Fruit fly (Drosophila melanogaster): Measurements from ENCODE around the gene Pi3K92E.

The Pi3K92E gene

DNA sequence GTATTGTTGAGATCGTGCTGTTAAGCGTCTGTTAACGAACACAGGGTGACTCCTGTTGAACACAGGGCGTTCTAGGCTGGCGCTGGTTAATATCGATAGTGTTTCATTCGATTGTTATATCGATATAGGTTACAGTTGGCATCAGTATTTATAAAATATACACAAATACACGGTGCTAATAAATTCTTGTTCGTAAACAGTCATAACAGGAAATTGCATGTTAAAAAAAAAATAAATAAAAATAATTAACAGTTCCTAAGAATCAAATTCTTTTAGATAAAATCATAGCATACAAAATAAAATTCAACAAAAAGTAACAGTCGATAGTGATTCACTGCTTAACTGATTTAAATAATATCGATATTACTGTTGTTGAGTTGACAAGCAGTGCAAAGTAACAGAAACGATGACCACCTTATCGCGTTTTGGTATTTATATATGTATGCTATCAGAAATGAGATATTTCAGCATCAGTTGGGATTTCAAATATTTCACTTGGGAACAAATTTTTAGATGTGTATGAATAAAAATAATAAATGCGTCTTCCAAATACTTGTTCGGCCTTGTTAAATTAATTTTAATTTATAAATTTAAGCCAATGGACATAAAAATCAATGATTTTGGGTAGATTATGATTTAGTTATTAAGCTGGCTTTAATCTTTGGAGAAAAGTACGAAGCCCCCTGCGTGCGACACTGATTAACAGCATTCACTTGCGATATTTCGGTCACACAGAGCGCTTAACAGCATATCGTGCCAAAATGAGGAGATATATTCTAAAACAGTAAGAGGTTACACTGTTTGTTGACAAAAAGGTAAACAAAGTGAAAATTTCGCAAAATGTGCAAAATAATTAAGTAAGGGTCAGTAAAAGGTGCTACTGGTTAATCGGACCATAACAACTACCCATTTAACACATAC lies at the start of gene Pi3K92E, which contains the start of gene Lrrk:
Gene Pi3K92E (minus strand): TSS at position 59 of the 921 bp plus-strand sequence.
Gene Lrrk (plus strand): TSS at position 807 of the 921 bp plus-strand sequence.
- TF ChIP-seq tj (GFP tag; optimal IDR thresholded peaks at IDR 0.05) (no peak), CG1620 (GFP tag; optimal IDR thresholded peaks at IDR 0.05) (peak; percentile 51), kay (GFP tag; ENCODE audit: borderline replicate concordance) (peak; percentile 11), CG7101 (tag; optimal IDR thresholded peaks at IDR 0.05) (no peak), ovo (GFP tag; optimal IDR thresholded peaks at IDR 0.05) (no peak), CG12768 (GFP tag; optimal IDR thresholded peaks at IDR 0.05) (no peak), Clk (GFP tag; optimal IDR thresholded peaks at IDR 0.05) (no peak), toe (GFP tag; optimal IDR thresholded peaks at IDR 0.05) (no peak), Crg-1 (GFP tag; optimal IDR thresholded peaks at IDR 0.05) (peak; percentile 44), cic (GFP tag; optimal IDR thresholded peaks at IDR 0.05) (no peak), cnc (optimal IDR thresholded peaks at IDR 0.05) (no peak), CG5204 (GFP tag; optimal IDR thresholded peaks at IDR 0.05) (no peak), CG33017 (tag; optimal IDR thresholded peaks at IDR 0.05) (no peak), bab1 (GFP tag; optimal IDR thresholded peaks at IDR 0.05) (peak; percentile 77), CG7045 (GFP tag; optimal IDR thresholded peaks at IDR 0.05) (no peak), CG14711 (tag; optimal IDR thresholded peaks at IDR 0.05) (no peak)

DNA sequence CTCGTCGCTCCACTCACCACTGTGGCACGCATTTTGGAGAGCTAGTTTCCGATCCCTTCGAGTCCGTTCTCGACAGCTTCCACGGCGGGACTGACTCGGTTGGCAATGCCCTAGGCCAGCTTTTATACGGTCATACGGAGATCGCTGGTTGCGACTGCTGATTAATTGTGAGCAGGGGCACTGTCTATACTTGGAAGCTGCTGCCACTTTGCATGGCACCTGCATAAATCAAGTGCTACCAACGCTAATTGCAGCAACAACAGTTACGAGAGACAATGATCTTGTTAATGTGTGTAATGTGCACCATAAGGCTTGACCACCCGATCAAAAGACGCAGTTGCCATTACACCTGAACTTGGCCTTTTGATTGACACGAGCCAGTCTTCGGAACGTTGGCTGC lies 42.7 kb upstream of the Pi3K92E start, which contains the start of gene CG4000:
Gene CG4000 (minus strand): TSS at position 101 of the 400 bp plus-strand sequence.
- no peak for TF ChIP-seq Clk (GFP tag; optimal IDR thresholded peaks at IDR 0.05)
- TF ChIP-seq toe (GFP tag; optimal IDR thresholded peaks at IDR 0.05) = no peak
- no peak for TF ChIP-seq CG1620 (GFP tag; optimal IDR thresholded peaks at IDR 0.05)

DNA sequence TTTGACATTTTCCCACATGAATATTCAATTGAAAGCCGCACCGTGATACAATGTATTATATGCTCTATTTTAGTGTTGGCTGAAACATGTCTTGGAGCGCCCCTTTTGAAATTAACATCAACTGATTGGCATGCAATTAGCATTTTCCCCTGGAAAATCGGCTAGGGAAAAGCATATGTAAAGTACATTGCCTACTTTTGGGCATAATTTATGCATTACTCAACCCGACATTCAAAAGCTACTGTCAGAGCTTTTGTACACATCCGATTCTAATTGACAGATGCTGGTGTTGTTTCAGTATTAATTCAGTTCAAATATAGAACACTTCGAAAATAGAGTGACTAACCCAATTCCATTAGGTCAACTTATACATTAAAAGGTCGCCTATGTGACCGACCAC lies 41.2 kb upstream of the Pi3K92E start:
- no peak for TF ChIP-seq CG5204 (GFP tag; optimal IDR thresholded peaks at IDR 0.05)
- TF ChIP-seq CG7101 (tag; optimal IDR thresholded peaks at IDR 0.05) = no peak
- TF ChIP-seq CG11617 (GFP tag; optimal IDR thresholded peaks at IDR 0.05) = no peak
- no peak for TF ChIP-seq Crg-1 (GFP tag; optimal IDR thresholded peaks at IDR 0.05)
- no peak for TF ChIP-seq ovo (GFP tag; optimal IDR thresholded peaks at IDR 0.05)
- TF ChIP-seq cnc (optimal IDR thresholded peaks at IDR 0.05) = no peak
- no peak for TF ChIP-seq CG14711 (tag; optimal IDR thresholded peaks at IDR 0.05)
- TF ChIP-seq bab1 (GFP tag; optimal IDR thresholded peaks at IDR 0.05) = no peak
- TF ChIP-seq Hr96 (GFP tag; optimal IDR thresholded peaks at IDR 0.05) = no peak
- TF ChIP-seq kay (GFP tag; ENCODE audit: borderline replicate concordance) = no peak
- no peak for TF ChIP-seq CG7045 (GFP tag; optimal IDR thresholded peaks at IDR 0.05)
- no peak for TF ChIP-seq Clk (GFP tag; optimal IDR thresholded peaks at IDR 0.05)
- no peak for TF ChIP-seq toe (GFP tag; optimal IDR thresholded peaks at IDR 0.05)
- TF ChIP-seq tj (GFP tag; optimal IDR thresholded peaks at IDR 0.05) = no peak
- no peak for TF ChIP-seq cic (GFP tag; optimal IDR thresholded peaks at IDR 0.05)
- no peak for TF ChIP-seq CG1620 (GFP tag; optimal IDR thresholded peaks at IDR 0.05)
- no peak for TF ChIP-seq Mnt (GFP tag; optimal IDR thresholded peaks at IDR 0.05)

DNA sequence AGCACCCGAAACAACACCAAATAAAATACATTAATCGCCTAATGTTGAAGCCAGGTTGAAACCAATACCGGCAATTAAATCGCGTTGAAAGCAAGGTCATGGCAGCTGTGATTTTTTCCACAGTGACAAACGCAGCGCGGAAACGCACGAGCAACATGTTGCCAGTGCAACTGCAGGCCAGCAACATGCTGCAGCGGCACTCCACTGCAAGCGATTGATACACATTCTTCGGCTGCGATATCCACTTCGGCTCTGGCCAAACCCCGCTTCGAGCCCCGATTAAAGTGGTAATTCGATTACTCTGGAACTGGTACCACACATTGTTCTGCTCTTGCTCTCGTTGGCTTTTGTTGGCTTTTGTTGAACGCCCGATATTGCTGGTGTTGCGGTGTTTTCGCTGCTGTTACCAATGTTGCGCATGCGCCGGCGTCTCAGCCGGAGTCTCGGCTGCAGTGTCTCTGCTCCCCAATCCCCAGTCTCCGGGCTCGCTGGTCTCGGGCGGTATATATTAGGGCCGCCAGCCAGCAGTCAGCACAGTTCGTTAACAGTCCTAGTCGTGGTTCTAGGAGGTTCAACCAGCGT lies 34.6 kb upstream of the Pi3K92E start, which contains the start of gene Cpr92F:
Gene Cpr92F (plus strand): TSS at position 532 of the 582 bp plus-strand sequence.
- TF ChIP-seq Hr96 (GFP tag; optimal IDR thresholded peaks at IDR 0.05) (no peak), cic (GFP tag; optimal IDR thresholded peaks at IDR 0.05) (no peak), CG1620 (GFP tag; optimal IDR thresholded peaks at IDR 0.05) (no peak), toe (GFP tag; optimal IDR thresholded peaks at IDR 0.05) (no peak), tj (GFP tag; optimal IDR thresholded peaks at IDR 0.05) (no peak), CG11617 (GFP tag; optimal IDR thresholded peaks at IDR 0.05) (no peak), CG7045 (GFP tag; optimal IDR thresholded peaks at IDR 0.05) (no peak)

DNA sequence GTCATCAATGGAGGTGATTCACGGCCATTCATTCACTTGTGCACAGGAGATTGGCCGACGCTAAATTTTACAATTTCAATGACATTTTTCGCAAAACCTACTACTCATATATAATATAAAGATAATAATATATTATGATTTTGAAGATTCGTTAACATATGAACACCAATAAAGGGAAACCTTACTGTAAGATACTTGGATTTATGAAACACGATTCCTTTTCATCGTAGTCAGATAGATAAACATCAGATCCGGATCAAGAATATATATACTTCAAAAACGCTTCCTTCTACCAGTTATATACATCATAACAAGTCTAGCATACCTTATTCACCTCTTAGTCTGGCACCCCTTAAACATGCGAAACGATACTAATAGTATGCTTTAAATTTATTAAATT lies 25.3 kb upstream of the Pi3K92E start, which contains the start of gene Nep4:
Gene Nep4 (minus strand): TSS at position 101 of the 400 bp plus-strand sequence.
- no peak for TF ChIP-seq pad (GFP tag; optimal IDR thresholded peaks at IDR 0.05)
- TF ChIP-seq Clk (GFP tag; optimal IDR thresholded peaks at IDR 0.05) = no peak
- no peak for TF ChIP-seq ovo (GFP tag; optimal IDR thresholded peaks at IDR 0.05)
- TF ChIP-seq CG5204 (GFP tag; optimal IDR thresholded peaks at IDR 0.05) = no peak
- no peak for TF ChIP-seq CG7101 (tag; optimal IDR thresholded peaks at IDR 0.05)
- TF ChIP-seq Hr96 (GFP tag; optimal IDR thresholded peaks at IDR 0.05) = no peak
- no peak for TF ChIP-seq CG14711 (tag; optimal IDR thresholded peaks at IDR 0.05)
- TF ChIP-seq CG12768 (GFP tag; optimal IDR thresholded peaks at IDR 0.05) = no peak

DNA sequence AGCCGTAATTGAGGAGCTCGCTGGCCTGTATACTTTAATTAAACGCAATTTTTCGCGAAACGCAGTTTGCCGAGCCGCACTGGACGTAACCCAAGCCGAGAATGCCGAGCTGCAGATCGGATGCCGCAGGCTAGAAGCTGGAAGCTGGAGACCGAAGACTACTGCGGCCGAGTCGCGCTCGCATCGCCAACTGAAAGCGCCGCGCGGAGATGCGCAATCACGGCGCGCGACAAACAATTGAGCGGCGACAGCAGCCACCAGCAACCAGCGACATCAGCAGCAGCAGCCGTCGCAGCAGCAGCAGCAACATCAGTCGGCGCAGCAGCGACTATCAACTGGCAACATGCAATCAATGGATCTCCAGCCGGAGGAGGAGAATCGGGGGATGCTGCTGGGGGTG lies 22.1 kb upstream of the Pi3K92E start:
- TF ChIP-seq Clk (GFP tag; optimal IDR thresholded peaks at IDR 0.05) = no peak
- no peak for TF ChIP-seq CG1620 (GFP tag; optimal IDR thresholded peaks at IDR 0.05)
- TF ChIP-seq tj (GFP tag; optimal IDR thresholded peaks at IDR 0.05) = no peak
- TF ChIP-seq Hr96 (GFP tag; optimal IDR thresholded peaks at IDR 0.05) = no peak
- TF ChIP-seq toe (GFP tag; optimal IDR thresholded peaks at IDR 0.05) = no peak
- no peak for TF ChIP-seq CG12768 (GFP tag; optimal IDR thresholded peaks at IDR 0.05)
- TF ChIP-seq bab1 (GFP tag; optimal IDR thresholded peaks at IDR 0.05) = no peak
- TF ChIP-seq CG7101 (tag; optimal IDR thresholded peaks at IDR 0.05) = no peak
- TF ChIP-seq kay (GFP tag; ENCODE audit: borderline replicate concordance) = no peak
- no peak for TF ChIP-seq CG14711 (tag; optimal IDR thresholded peaks at IDR 0.05)
- no peak for TF ChIP-seq ovo (GFP tag; optimal IDR thresholded peaks at IDR 0.05)
- TF ChIP-seq cnc (optimal IDR thresholded peaks at IDR 0.05) = no peak
- no peak for TF ChIP-seq Crg-1 (GFP tag; optimal IDR thresholded peaks at IDR 0.05)
- TF ChIP-seq CG11617 (GFP tag; optimal IDR thresholded peaks at IDR 0.05) = no peak
- TF ChIP-seq Mnt (GFP tag; optimal IDR thresholded peaks at IDR 0.05) = no peak
- no peak for TF ChIP-seq CG33017 (tag; optimal IDR thresholded peaks at IDR 0.05)
